Fruit fly (Drosophila melanogaster) whole organism, wandering third instar larva: ENCODE results near the gene obst-H.

Experiments used
- h ChIP-seq: fragments of 200-800 bp; sonication (Bioruptor generic); optimal IDR thresholded peaks from 3 replicates; lab custom pipeline; 2016; ENCODE audit warnings: missing biosample characterization, mild to moderate bottlenecking, missing genetic modification characterization
- usp ChIP-seq: fragments of >200 bp; optimal IDR thresholded peaks from 2 replicates; lab custom pipeline; 2017; ENCODE audit warnings: missing biosample characterization, missing genetic modification characterization

DNA sequence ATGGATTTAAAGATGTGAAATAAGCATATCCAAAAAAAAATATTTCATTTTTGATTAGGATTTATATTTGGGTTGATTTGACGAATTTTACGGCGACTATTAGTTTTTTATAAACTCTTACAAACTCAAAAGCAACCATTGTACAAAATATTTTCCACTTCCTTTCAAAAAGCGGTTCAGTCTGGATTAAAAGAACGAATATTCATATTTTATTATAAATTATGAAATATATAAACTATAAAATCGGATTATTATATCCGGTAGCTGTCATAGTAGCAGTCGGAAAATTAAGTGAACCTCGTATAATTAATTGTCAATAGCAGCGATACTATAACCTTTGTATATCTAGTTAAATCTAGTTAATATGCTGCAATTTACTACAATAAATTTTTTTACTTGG, 33.6 kb downstream of the obst-H start, which contains the start of gene CG12355:
- TF ChIP-seq h (GFP tag; lab: Kevin White, UChicago) (no peak), usp (GFP tag; lab: Kevin White, UChicago) (no peak)
